Fruit fly (Drosophila melanogaster): ENCODE measurements around the gene CG34375.

DNA sequence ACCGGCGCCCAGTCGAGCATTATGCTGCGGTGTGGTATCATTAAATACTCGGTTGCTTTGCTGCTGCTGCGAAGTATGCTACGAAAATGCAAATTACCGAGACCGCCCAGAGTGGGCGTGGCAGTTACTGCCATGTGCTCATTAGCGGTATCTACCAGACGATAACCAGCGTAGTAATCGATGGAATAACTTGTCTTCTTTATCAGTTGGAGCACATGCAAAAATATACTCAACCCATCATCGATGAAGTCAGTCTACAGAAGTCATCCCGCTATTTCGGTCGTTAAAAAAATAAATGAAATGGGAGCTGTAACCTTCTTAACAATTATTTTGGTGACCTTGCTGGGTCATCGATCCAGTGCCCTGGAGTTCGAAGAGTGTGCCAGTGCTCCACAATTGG, 33.3 kb upstream of the CG34375 start, which contains the start of gene CG13837:
- no peak for TF ChIP-seq CG18764 (GFP tag; optimal IDR thresholded peaks at IDR 0.05)
- no peak for TF ChIP-seq caup (GFP tag; optimal IDR thresholded peaks at IDR 0.05; ENCODE audit: severe bottlenecking)
- TF ChIP-seq CG14014 (GFP tag; IDR thresholded peaks at IDR 0.05): no peak
- no peak for TF ChIP-seq CG12299 (tag; optimal IDR thresholded peaks at IDR 0.05)
- TF ChIP-seq az2 (GFP tag; optimal IDR thresholded peaks at IDR 0.05): no peak
- TF ChIP-seq Max (GFP tag; optimal IDR thresholded peaks at IDR 0.05): no peak
- no peak for TF ChIP-seq CG15011 (GFP tag; optimal IDR thresholded peaks at IDR 0.05)
- no peak for TF ChIP-seq CG34376 (GFP tag; optimal IDR thresholded peaks at IDR 0.05)
- no peak for TF ChIP-seq H2.0 (GFP tag; IDR thresholded peaks at IDR 0.05)
